Worm (Caenorhabditis elegans): ENCODE data around the gene nhr-42.
A peak's percentile ranks its signal among the peaks of the same experiment; 100 is the strongest.

The nhr-42 gene

DNA sequence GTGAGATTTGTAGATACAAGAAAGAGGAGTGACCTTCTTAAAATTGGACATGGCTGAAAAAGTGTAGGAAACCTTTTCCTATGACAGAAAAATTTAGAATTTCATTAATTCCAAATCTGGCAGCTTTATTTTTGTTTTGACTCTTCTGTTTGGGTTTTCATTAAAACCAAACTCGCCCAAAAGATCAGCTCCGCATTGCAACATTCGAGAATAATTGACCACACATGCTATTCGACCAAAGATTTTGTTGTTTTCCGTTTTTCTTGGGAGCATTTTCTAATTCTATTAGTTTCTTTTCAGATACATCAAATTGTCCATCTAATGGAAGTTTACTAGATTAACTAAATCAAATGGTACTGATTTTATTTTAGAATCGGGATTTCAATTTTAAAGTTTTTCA lies 42.4 kb upstream of the nhr-42 start, which contains the start of gene mec-1:
mec-1 (plus strand) TSS at position 301 of the 400 bp plus-strand sequence.
- TF ChIP-seq F13H6.1 (tag; optimal IDR thresholded peaks at IDR 0.05) (no peak), tbx-2 (tag; optimal IDR thresholded peaks at IDR 0.05) (no peak), lin-11 (tag; optimal IDR thresholded peaks at IDR 0.05) (no peak)

DNA sequence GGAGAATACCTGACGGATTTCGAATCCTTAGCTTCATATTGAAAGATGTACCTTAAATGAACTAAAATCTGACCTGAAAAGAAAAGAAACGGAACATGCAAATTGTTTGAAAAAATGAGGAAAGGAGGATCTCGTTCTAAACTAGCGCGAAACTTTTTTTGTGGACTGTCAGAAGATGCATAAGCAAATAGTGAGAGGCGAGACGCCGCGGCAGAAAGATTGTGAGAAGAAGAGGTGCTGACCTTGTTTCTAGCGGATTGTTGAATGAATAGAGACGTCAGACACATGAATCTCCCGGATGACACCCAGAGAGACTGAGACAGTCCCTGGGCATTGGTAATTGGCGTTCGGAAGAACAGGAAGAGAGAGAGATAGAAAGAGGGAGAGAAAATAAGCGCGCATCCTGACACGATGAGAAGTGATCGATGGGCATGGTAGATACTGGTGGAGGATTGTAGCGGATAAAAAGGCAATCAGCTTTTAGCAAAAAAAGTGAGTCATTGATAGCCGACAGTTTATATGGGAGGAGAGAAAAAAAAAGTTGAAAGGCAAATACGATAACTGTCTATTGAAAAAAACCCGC lies 28.6 kb upstream of the nhr-42 start, which contains the start of gene ptr-15:
ptr-15 (minus strand) TSS at position 51 of the 583 bp plus-strand sequence.
- no peak for TF ChIP-seq F13H6.1 (tag; optimal IDR thresholded peaks at IDR 0.05)
- TF ChIP-seq madf-2 (tag; optimal IDR thresholded peaks at IDR 0.05): no peak
- TF ChIP-seq npax-4 (tag; optimal IDR thresholded peaks at IDR 0.05): no peak
- TF ChIP-seq pros-1 (tag; optimal IDR thresholded peaks at IDR 0.05): peak; percentile 57
- no peak for TF ChIP-seq Y22D7AL.16 (tag; optimal IDR thresholded peaks at IDR 0.05)
- TF ChIP-seq ceh-31 (tag; optimal IDR thresholded peaks at IDR 0.05): no peak
- TF ChIP-seq pha-2 (tag; optimal IDR thresholded peaks at IDR 0.05): no peak
- TF ChIP-seq nfya-1 (tag; optimal IDR thresholded peaks at IDR 0.05): peak; percentile 11
- TF ChIP-seq unc-55 (GFP tag; optimal IDR thresholded peaks at IDR 0.05): peak; percentile 30
- TF ChIP-seq ztf-16 (tag; optimal IDR thresholded peaks at IDR 0.05): no peak

DNA sequence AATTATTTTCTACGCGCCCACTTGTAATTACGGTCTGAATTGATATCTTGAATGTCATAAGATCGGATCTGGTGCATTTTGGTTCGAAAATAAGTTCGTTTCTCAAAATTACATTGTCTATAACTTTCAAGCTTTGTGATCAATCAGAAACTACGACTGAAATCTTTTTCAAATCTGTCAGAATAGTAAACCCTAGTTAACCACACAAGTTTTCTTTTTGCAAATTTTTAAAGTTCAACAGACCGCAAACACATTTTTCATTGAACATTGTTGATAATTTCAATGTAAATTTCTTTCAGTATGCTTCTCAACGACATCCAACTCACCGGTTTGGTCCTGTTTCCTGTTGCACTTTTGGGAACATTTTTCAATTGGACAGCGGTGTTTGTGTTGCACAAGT lies 27.1 kb upstream of the nhr-42 start, which contains the start of gene srx-59:
srx-59 (plus strand) TSS at position 301 of the 400 bp plus-strand sequence.
- TF ChIP-seq fkh-10 (GFP tag; optimal IDR thresholded peaks at IDR 0.05) (no peak), hlh-8 (tag; optimal IDR thresholded peaks at IDR 0.05) (no peak), dve-1 (tag; optimal IDR thresholded peaks at IDR 0.05) (no peak), nhr-11 (tag; optimal IDR thresholded peaks at IDR 0.05) (no peak), che-1 (tag; optimal IDR thresholded peaks at IDR 0.05) (no peak), rnt-1 (tag; optimal IDR thresholded peaks at IDR 0.05) (no peak), ahr-1 (tag; optimal IDR thresholded peaks at IDR 0.05) (no peak), ceh-9 (tag; optimal IDR thresholded peaks at IDR 0.05) (no peak), elt-4 (tag; optimal IDR thresholded peaks at IDR 0.05) (no peak), pag-3 (tag; optimal IDR thresholded peaks at IDR 0.05; ENCODE audit: borderline replicate concordance) (no peak), unc-3 (GFP tag; conservative IDR thresholded peaks at IDR 0.05) (no peak), unc-3 (tag; optimal IDR thresholded peaks at IDR 0.05) (no peak), ets-4 (tag; optimal IDR thresholded peaks at IDR 0.05) (no peak), eyg-1 (tag; optimal IDR thresholded peaks at IDR 0.05) (no peak), Y22D7AL.16 (tag; optimal IDR thresholded peaks at IDR 0.05) (no peak), ceh-31 (tag; optimal IDR thresholded peaks at IDR 0.05) (no peak), ceh-14 (tag; optimal IDR thresholded peaks at IDR 0.05) (no peak)

DNA sequence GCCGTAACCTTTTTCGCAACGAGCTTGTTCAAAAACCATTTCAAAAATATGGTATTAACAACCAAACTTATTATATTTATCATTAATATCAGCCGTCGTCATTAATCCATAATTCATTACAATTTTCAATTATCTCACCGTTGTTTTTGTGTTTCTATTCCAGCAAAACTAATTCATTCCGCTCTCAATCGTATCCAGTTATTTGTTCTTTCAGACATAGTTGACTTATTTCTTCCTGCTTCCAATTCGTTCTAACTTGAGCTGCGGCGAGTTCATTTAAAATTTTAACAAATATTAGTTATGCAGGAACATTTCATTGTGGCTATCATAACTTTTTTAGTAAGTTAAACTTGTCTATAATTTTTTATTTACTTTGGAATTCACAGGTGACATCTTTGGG lies 22.6 kb upstream of the nhr-42 start, which contains the start of gene srx-16:
srx-16 (plus strand) TSS at position 301 of the 400 bp plus-strand sequence.
- TF ChIP-seq fkh-10 (GFP tag; optimal IDR thresholded peaks at IDR 0.05) (no peak), eyg-1 (tag; optimal IDR thresholded peaks at IDR 0.05) (no peak), ama-1 (optimal IDR thresholded peaks at IDR 0.05) (no peak), che-1 (tag; optimal IDR thresholded peaks at IDR 0.05) (no peak)

DNA sequence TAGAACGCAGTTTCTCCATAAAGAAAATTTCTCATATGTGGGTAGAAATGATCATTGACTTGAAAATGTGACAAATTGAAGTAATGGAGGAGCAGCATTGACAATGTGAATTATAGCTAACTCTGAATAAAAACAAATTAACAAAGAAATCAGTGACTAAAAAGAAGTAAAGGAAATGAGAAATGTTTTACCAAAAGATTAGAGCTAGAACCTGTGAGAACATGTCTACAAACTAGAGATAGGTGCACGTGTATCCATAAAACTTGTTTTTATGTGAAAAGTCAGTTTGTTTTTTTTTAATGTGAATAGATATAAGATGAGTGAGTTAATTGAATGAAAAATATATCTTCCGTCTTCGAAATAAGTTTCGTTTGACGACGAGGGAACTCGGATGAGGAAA lies 19.6 kb upstream of the nhr-42 start, which contains the start of gene sre-12:
sre-12 (minus strand) TSS at position 101 of the 400 bp plus-strand sequence.
- TF ChIP-seq unc-3 (GFP tag; conservative IDR thresholded peaks at IDR 0.05) (no peak), unc-3 (tag; optimal IDR thresholded peaks at IDR 0.05) (no peak), odd-2 (tag; optimal IDR thresholded peaks at IDR 0.05) (no peak), hlh-6 (tag; optimal IDR thresholded peaks at IDR 0.05) (no peak), ref-2 (tag; optimal IDR thresholded peaks at IDR 0.05) (no peak), T23F11.4 (GFP tag; optimal IDR thresholded peaks at IDR 0.05) (no peak), pha-4 (tag; optimal IDR thresholded peaks at IDR 0.05) (no peak), sox-4 (tag; optimal IDR thresholded peaks at IDR 0.05) (no peak), lin-11 (tag; optimal IDR thresholded peaks at IDR 0.05) (no peak), C38D4.7 (GFP tag; optimal IDR thresholded peaks at IDR 0.05) (no peak), pax-1 (tag; optimal IDR thresholded peaks at IDR 0.05) (no peak), ceh-18 (tag; optimal IDR thresholded peaks at IDR 0.05) (no peak), ceh-48 (tag; optimal IDR thresholded peaks at IDR 0.05) (no peak), unc-42 (tag; optimal IDR thresholded peaks at IDR 0.05) (no peak), hlh-15 (tag; optimal IDR thresholded peaks at IDR 0.05) (no peak), pag-3 (tag; optimal IDR thresholded peaks at IDR 0.05; ENCODE audit: borderline replicate concordance) (no peak), ceh-45 (GFP tag; IDR thresholded peaks at IDR 0.05) (no peak), che-1 (tag; optimal IDR thresholded peaks at IDR 0.05) (no peak), dve-1 (tag; optimal IDR thresholded peaks at IDR 0.05) (no peak), tbx-7 (tag; optimal IDR thresholded peaks at IDR 0.05) (no peak), tbx-2 (tag; optimal IDR thresholded peaks at IDR 0.05) (no peak)

Measured in whole organism, late embryonic.